Worm (Caenorhabditis elegans) whole organism, young adult: ENCODE data around the gene F52E1.5.

ENCODE experiments used
- B0019.2 ChIP-seq: fragments of 200-800 bp; sonication (Bioruptor generic); conservative IDR thresholded peaks from 2 replicates; pipeline ENCODE4 v1.3.6; 2022; ENCODE audit warnings: missing genetic modification reagents, missing genetic modification characterization, missing compliant biosample characterization
- B0035.1 ChIP-seq: sonication (generic microtip); optimal IDR thresholded peaks from 2 replicates; lab custom pipeline; 2016; ENCODE audit warnings: missing genetic modification characterization, mild to moderate bottlenecking, missing compliant biosample characterization, missing genotype, missing genetic modification reagents
- B0261.1 ChIP-seq: sonication (generic microtip); optimal IDR thresholded peaks from 2 replicates; lab custom pipeline; 2016; ENCODE audit warnings: mild to moderate bottlenecking, missing genetic modification characterization, moderate library complexity, missing compliant biosample characterization
- B0336.3 ChIP-seq: fragments of 200-800 bp; sonication (Bioruptor generic); IDR thresholded peaks from 2 replicates; pipeline ENCODE4 v1.3.6; 2022; ENCODE audit warnings: missing genetic modification characterization, missing compliant biosample characterization
- F10E7.11 ChIP-seq: sonication (generic microtip); optimal IDR thresholded peaks from 2 replicates; lab custom pipeline; 2017; ENCODE audit warnings: mild to moderate bottlenecking, missing genetic modification characterization, moderate library complexity, missing compliant biosample characterization
- F22D6.2 ChIP-seq: sonication (generic microtip); optimal IDR thresholded peaks from 2 replicates; lab custom pipeline; 2016; ENCODE audit warnings: mild to moderate bottlenecking, missing genetic modification characterization, missing compliant biosample characterization
- F52B5.7 ChIP-seq: sonication (generic microtip); optimal IDR thresholded peaks from 2 replicates; lab custom pipeline; 2016; ENCODE audit warnings: mild to moderate bottlenecking, missing genetic modification characterization, missing compliant biosample characterization
- Y56A3A.18 ChIP-seq: fragments of 200-800 bp; sonication (Bioruptor generic); IDR thresholded peaks from 2 replicates; pipeline ENCODE4 v1.3.6; 2022; ENCODE audit warnings: missing genetic modification reagents, missing genetic modification characterization, missing compliant biosample characterization
- ama-1 ChIP-seq, 3 experiments: fragments of 150-350 bp in 1 of 3; sonication (generic microtip) in 2 of 3; optimal IDR thresholded peaks; 2 replicates each; lab custom pipeline; 2014 to 2018; ENCODE audit warnings: missing biosample characterization in 2 of 3, missing genetic modification characterization in 2 of 3, missing genetic modification reagents in 2 of 3
- aptf-3 ChIP-seq: fragments of 200-800 bp; sonication (Bioruptor generic); IDR thresholded peaks from 2 replicates; pipeline ENCODE4 v1.3.6; 2022; ENCODE audit warnings: missing genetic modification characterization, missing compliant biosample characterization
- atf-7 ChIP-seq: sonication (generic microtip); optimal IDR thresholded peaks from 2 replicates; lab custom pipeline; 2017; ENCODE audit warnings: mild to moderate bottlenecking, missing genetic modification characterization, missing compliant biosample characterization
- ccch-3 ChIP-seq: fragments of 200-800 bp; sonication (Bioruptor generic); optimal IDR thresholded peaks from 2 replicates; lab custom pipeline; 2018; ENCODE audit warnings: mild to moderate bottlenecking, missing genetic modification characterization, missing compliant biosample characterization
- cebp-2 ChIP-seq: fragments of 200-800 bp; sonication (Bioruptor generic); IDR thresholded peaks from 2 replicates; pipeline ENCODE4 v1.3.6; 2022; ENCODE audit warnings: missing genetic modification characterization, missing compliant biosample characterization
- ceh-27 ChIP-seq: fragments of 200-800 bp; sonication (Bioruptor generic); optimal IDR thresholded peaks from 2 replicates; lab custom pipeline; 2018; ENCODE audit warnings: mild to moderate bottlenecking, missing genetic modification characterization, moderate library complexity, missing compliant biosample characterization
- ceh-58 ChIP-seq: fragments of 200-800 bp; sonication (Bioruptor generic); IDR thresholded peaks from 2 replicates; pipeline ENCODE4 v1.3.6; 2022; ENCODE audit warnings: missing genetic modification characterization, missing compliant biosample characterization
- dox-1 ChIP-seq: fragments of 200-800 bp; sonication (Bioruptor generic); IDR thresholded peaks from 2 replicates; pipeline ENCODE4 v1.3.6; 2022; ENCODE audit warnings: missing genetic modification reagents, missing genetic modification characterization, missing compliant biosample characterization
- egl-44 ChIP-seq: fragments of 200-800 bp; sonication (Bioruptor generic); IDR thresholded peaks from 2 replicates; pipeline ENCODE4 v1.3.6; 2022; ENCODE audit warnings: missing genetic modification reagents, missing genetic modification characterization, missing compliant biosample characterization
- ekl-4 ChIP-seq: fragments of 200-800 bp; sonication (Bioruptor generic); IDR thresholded peaks from 2 replicates; pipeline ENCODE4 v1.3.6; 2022; ENCODE audit warnings: missing genetic modification reagents, missing genetic modification characterization, missing compliant biosample characterization
- fkh-3 ChIP-seq: sonication (generic microtip); optimal IDR thresholded peaks from 2 replicates; lab custom pipeline; 2016; ENCODE audit warnings: mild to moderate bottlenecking, missing genetic modification characterization, missing compliant biosample characterization
- hlh-12 ChIP-seq: sonication (generic microtip); optimal IDR thresholded peaks from 2 replicates; lab custom pipeline; 2016; ENCODE audit warnings: missing genetic modification characterization, missing compliant biosample characterization
- hmg-1.2 ChIP-seq: fragments of 200-800 bp; sonication (Bioruptor generic); IDR thresholded peaks from 2 replicates; pipeline ENCODE4 v1.3.6; 2022; ENCODE audit warnings: missing genetic modification reagents, missing genetic modification characterization, missing compliant biosample characterization
- hmg-20 ChIP-seq: fragments of 200-800 bp; sonication (Bioruptor generic); IDR thresholded peaks from 2 replicates; pipeline ENCODE4 v1.3.6; 2022; ENCODE audit warnings: missing genetic modification reagents, missing genetic modification characterization, missing compliant biosample characterization
- hrde-1 ChIP-seq: sonication (generic microtip); optimal IDR thresholded peaks from 2 replicates; lab custom pipeline; 2016; ENCODE audit warnings: missing genetic modification characterization, mild to moderate bottlenecking, missing compliant biosample characterization, moderate library complexity, missing genotype, missing genetic modification reagents, borderline replicate concordance
- let-526 ChIP-seq: fragments of 200-800 bp; sonication (Bioruptor generic); IDR thresholded peaks from 2 replicates; pipeline ENCODE4 v1.3.6; 2022; ENCODE audit warnings: missing genetic modification reagents, missing genetic modification characterization, missing compliant biosample characterization
- lin-26 ChIP-seq: fragments of 200-800 bp; sonication (Bioruptor generic); IDR thresholded peaks from 2 replicates; pipeline ENCODE4 v1.3.6; 2022; ENCODE audit warnings: missing genetic modification reagents, missing genetic modification characterization, missing compliant biosample characterization
- lir-1 ChIP-seq: fragments of 200-800 bp; sonication (Bioruptor generic); conservative IDR thresholded peaks from 2 replicates; pipeline ENCODE4 v1.3.6; 2022; ENCODE audit warnings: missing genetic modification reagents, missing genetic modification characterization, missing compliant biosample characterization
- lsl-1 ChIP-seq: fragments of 200-800 bp; sonication (Bioruptor generic); optimal IDR thresholded peaks from 2 replicates; lab custom pipeline; 2018; ENCODE audit warnings: mild to moderate bottlenecking, missing genetic modification characterization, moderate library complexity, missing compliant biosample characterization
- madf-10 ChIP-seq: sonication (generic microtip); optimal IDR thresholded peaks from 2 replicates; lab custom pipeline; 2016; ENCODE audit warnings: mild to moderate bottlenecking, missing genetic modification characterization, missing compliant biosample characterization
- madf-6 ChIP-seq: fragments of 200-800 bp; sonication (Bioruptor generic); IDR thresholded peaks from 2 replicates; pipeline ENCODE4 v1.3.6; 2022; ENCODE audit warnings: missing genetic modification reagents, missing genetic modification characterization, missing compliant biosample characterization
- nfya-1 ChIP-seq: sonication (generic microtip); optimal IDR thresholded peaks from 2 replicates; lab custom pipeline; 2017; ENCODE audit warnings: antibody characterized with exemption, missing compliant biosample characterization, missing genetic modification characterization, borderline replicate concordance; ENCODE audit not compliant: insufficient read depth
- nfya-2 ChIP-seq: fragments of 200-800 bp; sonication (Bioruptor generic); IDR thresholded peaks from 2 replicates; pipeline ENCODE4 v1.3.6; 2022; ENCODE audit warnings: missing genetic modification reagents, missing genetic modification characterization, missing compliant biosample characterization
- nfyb-1 ChIP-seq: fragments of 200-800 bp; sonication (Bioruptor generic); IDR thresholded peaks from 2 replicates; pipeline ENCODE4 v1.3.6; 2022; ENCODE audit warnings: missing genetic modification reagents, missing genetic modification characterization, missing compliant biosample characterization
- nhr-27 ChIP-seq: fragments of 200-800 bp; sonication (Bioruptor generic); optimal IDR thresholded peaks from 2 replicates; lab custom pipeline; 2018; ENCODE audit warnings: mild to moderate bottlenecking, missing genetic modification characterization, moderate library complexity, missing compliant biosample characterization
- nhr-80 ChIP-seq: sonication (generic microtip); optimal IDR thresholded peaks from 2 replicates; lab custom pipeline; 2016; ENCODE audit warnings: missing genetic modification characterization, missing compliant biosample characterization
- rcor-1 ChIP-seq: fragments of 200-800 bp; sonication (Bioruptor generic); IDR thresholded peaks from 2 replicates; pipeline ENCODE4 v1.3.6; 2022; ENCODE audit warnings: missing genetic modification reagents, missing genetic modification characterization, missing compliant biosample characterization
- snpc-4 ChIP-seq, 5 experiments: fragments of 150-350 bp in 1 of 5; sonication (generic microtip) in 4 of 5; optimal IDR thresholded peaks; 2 replicates each; lab custom pipeline; 2014 to 2018; ENCODE audit warnings: missing genetic modification characterization in 5 of 5, missing biosample characterization in 3 of 5, antibody characterized with exemption in 2 of 5, mild to moderate bottlenecking in 2 of 5, missing compliant biosample characterization in 2 of 5, missing genotype in 2 of 5, moderate library complexity in 2 of 5, missing genetic modification reagents in 1 of 5
- somi-1 ChIP-seq: fragments of 200-800 bp; sonication (Bioruptor generic); optimal IDR thresholded peaks from 2 replicates; lab custom pipeline; 2018; ENCODE audit warnings: mild to moderate bottlenecking, missing genetic modification characterization, missing compliant biosample characterization
- sptf-2 ChIP-seq: fragments of 200-800 bp; sonication (Bioruptor generic); optimal IDR thresholded peaks from 2 replicates; lab custom pipeline; 2018; ENCODE audit warnings: mild to moderate bottlenecking, missing genetic modification characterization, missing compliant biosample characterization
- tbp1 ChIP-seq: fragments of 200-800 bp; sonication (Bioruptor generic); optimal IDR thresholded peaks from 2 replicates; lab custom pipeline; 2018; ENCODE audit warnings: mild to moderate bottlenecking, missing genetic modification characterization, missing compliant biosample characterization
- tlf-1 ChIP-seq: fragments of 200-800 bp; sonication (Bioruptor generic); optimal IDR thresholded peaks from 2 replicates; lab custom pipeline; 2018; ENCODE audit warnings: mild to moderate bottlenecking, missing genetic modification characterization, missing compliant biosample characterization
- zim-3 ChIP-seq: sonication (generic microtip); optimal IDR thresholded peaks from 2 replicates; lab custom pipeline; 2017; ENCODE audit warnings: mild to moderate bottlenecking, missing genetic modification characterization, moderate library complexity, missing compliant biosample characterization
- ztf-22 ChIP-seq: fragments of 200-800 bp; sonication (Bioruptor generic); optimal IDR thresholded peaks from 2 replicates; lab custom pipeline; 2018; ENCODE audit warnings: mild to moderate bottlenecking, missing genetic modification characterization, moderate library complexity, missing compliant biosample characterization

F52E1.5 gene

ce11 chrV:8415113-8415530, 35.8 kb downstream of the F52E1.5 start (continued):
- TF ChIP-seq F22D6.2 (tag; lab: Kevin White, UChicago) = no peak
- TF ChIP-seq zim-3 (tag; lab: Kevin White, UChicago) = no peak
- TF ChIP-seq ama-1 (optimal IDR thresholded peaks at IDR 0.05; lab: Kevin White, UChicago) = no peak
- TF ChIP-seq ama-1 (GFP tag; optimal IDR thresholded peaks at IDR 0.05; lab: Kevin White, UChicago) = peak in 1 of 2 experiments; percentile 33
- TF ChIP-seq ztf-22 (GFP tag; lab: Kevin White, UChicago) = no peak
- TF ChIP-seq nfya-2 (GFP tag; lab: Robert Waterston, UW) = 0 out of 2 replicates have a peak, but pooled peaks have one; percentile 5
- TF ChIP-seq cebp-2 (GFP tag; lab: Robert Waterston, UW) = 0 out of 2 replicates have a peak, but pooled peaks have one; percentile 20
- peak; percentile 47 for TF ChIP-seq B0035.1
- TF ChIP-seq B0019.2 (GFP tag; lab: Robert Waterston, UW) = 0 out of 2 replicates have a peak, but pooled peaks have one; percentile 36
- no peak; the same call in 1 of the 2 replicates for TF ChIP-seq egl-44 (GFP tag; lab: Robert Waterston, UW)
- TF ChIP-seq snpc-4 (GFP tag; optimal IDR thresholded peaks at IDR 0.05; lab: Kevin White, UChicago) = no peak
- peak in 2 of 4 experiments; percentile 44 to 52 for TF ChIP-seq snpc-4 (tag; optimal IDR thresholded peaks at IDR 0.05; lab: Kevin White, UChicago)
- TF ChIP-seq hrde-1 = peak; percentile 79
- peak; percentile 83 for TF ChIP-seq tlf-1 (GFP tag; lab: Kevin White, UChicago)
- TF ChIP-seq madf-6 (GFP tag; lab: Robert Waterston, UW) = peak; percentile 86
- peak; percentile 56 for TF ChIP-seq atf-7 (tag; lab: Kevin White, UChicago)
- TF ChIP-seq lin-26 = peak; percentile 74
- peak; percentile 47 for TF ChIP-seq tbp1 (GFP tag; lab: Kevin White, UChicago)
- no peak for TF ChIP-seq ccch-3 (GFP tag; lab: Kevin White, UChicago)
- TF ChIP-seq B0336.3 (GFP tag; lab: Robert Waterston, UW) = peak; percentile 95
- TF ChIP-seq lsl-1 (GFP tag; lab: Kevin White, UChicago) = peak; percentile 71
- TF ChIP-seq F52B5.7 (tag; lab: Kevin White, UChicago) = peak; percentile 80
- 0 out of 2 replicates have a peak, but pooled peaks have one; percentile 32 for TF ChIP-seq dox-1 (GFP tag; lab: Robert Waterston, UW)
- 0 out of 2 replicates have a peak, but pooled peaks have one; percentile 9 for TF ChIP-seq hmg-20 (GFP tag; lab: Robert Waterston, UW)
- 0 out of 2 replicates have a peak, but pooled peaks have one; percentile 62 for TF ChIP-seq Y56A3A.18 (GFP tag; lab: Robert Waterston, UW)
- TF ChIP-seq let-526 (GFP tag; lab: Robert Waterston, UW) = no peak
- no peak for TF ChIP-seq lir-1 (GFP tag; lab: Robert Waterston, UW)
- TF ChIP-seq rcor-1 = peak; percentile 71
- no peak for TF ChIP-seq sptf-2
- no peak for TF ChIP-seq hlh-12 (tag; lab: Kevin White, UChicago)
- TF ChIP-seq nhr-27 (tag; lab: Kevin White, UChicago) = no peak
- TF ChIP-seq ceh-58 (GFP tag; lab: Robert Waterston, UW) = peak; percentile 91; the same call in 1 of the 2 replicates
- peak; percentile 45 for TF ChIP-seq fkh-3 (tag; lab: Kevin White, UChicago)
- peak; percentile 56 for TF ChIP-seq hmg-1.2 (GFP tag; lab: Robert Waterston, UW)
- peak; percentile 87 for TF ChIP-seq ekl-4
- no peak for TF ChIP-seq nhr-80 (tag; lab: Kevin White, UChicago)
- peak; percentile 70 for TF ChIP-seq nfyb-1 (GFP tag; lab: Robert Waterston, UW)

- no peak for TF ChIP-seq somi-1 (GFP tag; lab: Kevin White, UChicago)
- TF ChIP-seq B0261.1 = no peak
- no peak for TF ChIP-seq ceh-27
- no peak for TF ChIP-seq madf-10 (tag; lab: Kevin White, UChicago)
- no peak for TF ChIP-seq aptf-3 (GFP tag; lab: Robert Waterston, UW)
- no peak for TF ChIP-seq ztf-22 (GFP tag; lab: Kevin White, UChicago)
- no peak for TF ChIP-seq nfya-1 (tag; lab: Kevin White, UChicago)
- TF ChIP-seq F10E7.11 (tag; lab: Kevin White, UChicago) = no peak
- TF ChIP-seq ccch-3 (GFP tag; lab: Kevin White, UChicago) = no peak
Observed at ce11 chrV:8417271-8417670, 38.0 kb downstream of the F52E1.5 start.
